Worm (Caenorhabditis elegans) whole organism, young adult: Measurements from ENCODE around the gene B0001.4.
A peak's percentile ranks its signal among the peaks of the same experiment; 100 is the strongest.

ENCODE experiments used
- C17E4.6 ChIP-seq: fragments of 200-800 bp; sonication (Bioruptor generic); IDR thresholded peaks from 2 replicates; pipeline ENCODE4 v1.3.6; 2022; ENCODE audit warnings: missing genetic modification reagents, missing genetic modification characterization, missing compliant biosample characterization
- F10E7.11 ChIP-seq: sonication (generic microtip); optimal IDR thresholded peaks from 2 replicates; lab custom pipeline; 2017; ENCODE audit warnings: mild to moderate bottlenecking, missing genetic modification characterization, moderate library complexity, missing compliant biosample characterization
- F22D6.2 ChIP-seq: sonication (generic microtip); optimal IDR thresholded peaks from 2 replicates; lab custom pipeline; 2016; ENCODE audit warnings: mild to moderate bottlenecking, missing genetic modification characterization, missing compliant biosample characterization
- F37B4.10 ChIP-seq: fragments of 200-800 bp; sonication (Bioruptor generic); IDR thresholded peaks from 2 replicates; pipeline ENCODE4 v1.3.6; 2022; ENCODE audit warnings: missing genetic modification characterization, missing compliant biosample characterization
- F39B2.1 ChIP-seq: fragments of 200-800 bp; sonication (Bioruptor generic); IDR thresholded peaks from 2 replicates; pipeline ENCODE4 v1.3.6; 2022; ENCODE audit warnings: missing genetic modification reagents, missing genetic modification characterization, missing compliant biosample characterization
- F57C9.4 ChIP-seq: sonication (generic microtip); optimal IDR thresholded peaks from 2 replicates; lab custom pipeline; 2017; ENCODE audit warnings: mild to moderate bottlenecking, missing genetic modification characterization, missing compliant biosample characterization
- Y53G8AR.9 ChIP-seq: fragments of 200-800 bp; sonication (Bioruptor generic); conservative IDR thresholded peaks from 2 replicates; pipeline ENCODE4 v1.3.6; 2022; ENCODE audit warnings: missing genetic modification reagents, missing genetic modification characterization, missing compliant biosample characterization
- Y67H2A.10 ChIP-seq: fragments of 200-800 bp; sonication (Bioruptor generic); conservative IDR thresholded peaks from 2 replicates; pipeline ENCODE4 v1.3.6; 2022; ENCODE audit warnings: missing genetic modification reagents, missing genetic modification characterization, missing compliant biosample characterization
- ZK185.1 ChIP-seq: sonication (generic microtip); optimal IDR thresholded peaks from 2 replicates; lab custom pipeline; 2016; ENCODE audit warnings: mild to moderate bottlenecking, missing genetic modification characterization, missing compliant biosample characterization; ENCODE audit not compliant: poor library complexity, severe bottlenecking
- ama-1 ChIP-seq, 3 experiments: fragments of 150-350 bp in 1 of 3; sonication (generic microtip) in 2 of 3; optimal IDR thresholded peaks; 2 replicates each; lab custom pipeline; 2014 to 2018; ENCODE audit warnings: missing biosample characterization in 2 of 3, missing genetic modification characterization in 2 of 3, missing genetic modification reagents in 2 of 3
- attf-6 ChIP-seq: fragments of 200-800 bp; sonication (Bioruptor generic); IDR thresholded peaks from 2 replicates; pipeline ENCODE4 v1.3.6; 2022; ENCODE audit warnings: missing genetic modification reagents, missing genetic modification characterization, missing compliant biosample characterization
- ccch-3 ChIP-seq: fragments of 200-800 bp; sonication (Bioruptor generic); optimal IDR thresholded peaks from 2 replicates; lab custom pipeline; 2018; ENCODE audit warnings: mild to moderate bottlenecking, missing genetic modification characterization, missing compliant biosample characterization
- cebp-1 ChIP-seq, 2 experiments: fragments of 200-800 bp in 1 of 2; sonication (Bioruptor generic) in 1 of 2; sonication (generic microtip) in 1 of 2; IDR thresholded peaks in 1 of 2; optimal IDR thresholded peaks in 1 of 2; 2 replicates each; pipeline versions ENCODE4 v1.3.6 to Lab custom; 2017 to 2022; ENCODE audit warnings: missing compliant biosample characterization in 2 of 2, missing genetic modification characterization in 2 of 2, mild to moderate bottlenecking in 1 of 2, missing genetic modification reagents in 1 of 2, moderate library complexity in 1 of 2
- ceh-100 ChIP-seq: fragments of 200-800 bp; sonication (Bioruptor generic); IDR thresholded peaks from 2 replicates; pipeline ENCODE4 v1.3.6; 2022; ENCODE audit warnings: missing genetic modification reagents, missing genetic modification characterization, missing compliant biosample characterization
- egrh-3 ChIP-seq: fragments of 200-800 bp; sonication (Bioruptor generic); IDR thresholded peaks from 2 replicates; pipeline ENCODE4 v1.3.6; 2022; ENCODE audit warnings: missing genetic modification reagents, missing genetic modification characterization, missing compliant biosample characterization
- ekl-4 ChIP-seq: fragments of 200-800 bp; sonication (Bioruptor generic); IDR thresholded peaks from 2 replicates; pipeline ENCODE4 v1.3.6; 2022; ENCODE audit warnings: missing genetic modification reagents, missing genetic modification characterization, missing compliant biosample characterization
- ets-4 ChIP-seq: fragments of 200-800 bp; sonication (Bioruptor generic); optimal IDR thresholded peaks from 2 replicates; lab custom pipeline; 2018; ENCODE audit warnings: mild to moderate bottlenecking, missing genetic modification characterization, missing compliant biosample characterization
- fkh-3 ChIP-seq: sonication (generic microtip); optimal IDR thresholded peaks from 2 replicates; lab custom pipeline; 2016; ENCODE audit warnings: mild to moderate bottlenecking, missing genetic modification characterization, missing compliant biosample characterization
- gei-17 ChIP-seq: fragments of 200-800 bp; sonication (Bioruptor generic); optimal IDR thresholded peaks from 2 replicates; lab custom pipeline; 2018; ENCODE audit warnings: mild to moderate bottlenecking, missing genetic modification characterization, missing compliant biosample characterization
- him-1 ChIP-seq: sonication (generic microtip); optimal IDR thresholded peaks from 2 replicates; lab custom pipeline; 2016; ENCODE audit warnings: missing genotype, missing genetic modification reagents, missing genetic modification characterization, missing compliant biosample characterization
- hlh-12 ChIP-seq: sonication (generic microtip); optimal IDR thresholded peaks from 2 replicates; lab custom pipeline; 2016; ENCODE audit warnings: missing genetic modification characterization, missing compliant biosample characterization
- hrde-1 ChIP-seq: sonication (generic microtip); optimal IDR thresholded peaks from 2 replicates; lab custom pipeline; 2016; ENCODE audit warnings: missing genetic modification characterization, mild to moderate bottlenecking, missing compliant biosample characterization, moderate library complexity, missing genotype, missing genetic modification reagents, borderline replicate concordance
- hsf-1 ChIP-seq: fragments of 200-800 bp; sonication (Bioruptor generic); IDR thresholded peaks from 2 replicates; pipeline ENCODE4 v1.3.6; 2022; ENCODE audit warnings: missing genetic modification reagents, missing genetic modification characterization, missing compliant biosample characterization
- let-526 ChIP-seq: fragments of 200-800 bp; sonication (Bioruptor generic); IDR thresholded peaks from 2 replicates; pipeline ENCODE4 v1.3.6; 2022; ENCODE audit warnings: missing genetic modification reagents, missing genetic modification characterization, missing compliant biosample characterization
- mcd-1 ChIP-seq: fragments of 200-800 bp; sonication (Bioruptor generic); IDR thresholded peaks from 2 replicates; pipeline ENCODE4 v1.3.6; 2022; ENCODE audit warnings: missing genetic modification reagents, missing genetic modification characterization, missing compliant biosample characterization
- nfya-1 ChIP-seq: sonication (generic microtip); optimal IDR thresholded peaks from 2 replicates; lab custom pipeline; 2017; ENCODE audit warnings: antibody characterized with exemption, missing compliant biosample characterization, missing genetic modification characterization, borderline replicate concordance; ENCODE audit not compliant: insufficient read depth
- nfyb-1 ChIP-seq: fragments of 200-800 bp; sonication (Bioruptor generic); IDR thresholded peaks from 2 replicates; pipeline ENCODE4 v1.3.6; 2022; ENCODE audit warnings: missing genetic modification reagents, missing genetic modification characterization, missing compliant biosample characterization
- nhr-27 ChIP-seq: fragments of 200-800 bp; sonication (Bioruptor generic); optimal IDR thresholded peaks from 2 replicates; lab custom pipeline; 2018; ENCODE audit warnings: mild to moderate bottlenecking, missing genetic modification characterization, moderate library complexity, missing compliant biosample characterization
- repo-1 ChIP-seq: sonication (generic microtip); optimal IDR thresholded peaks from 2 replicates; lab custom pipeline; 2017; ENCODE audit warnings: mild to moderate bottlenecking, missing genetic modification characterization, missing compliant biosample characterization
- rpc-1 ChIP-seq, 2 experiments: fragments of 150-350 bp in 1 of 2; sonication (generic microtip) in 1 of 2; optimal IDR thresholded peaks; 2 replicates each; lab custom pipeline; 2014 to 2018; ENCODE audit warnings: missing biosample characterization in 1 of 2, missing genetic modification characterization in 1 of 2, missing genetic modification reagents in 1 of 2, missing genotype in 1 of 2
- sea-2 ChIP-seq: fragments of 200-800 bp; sonication (Bioruptor generic); IDR thresholded peaks from 2 replicates; pipeline ENCODE4 v1.3.6; 2022; ENCODE audit warnings: missing genetic modification characterization, missing compliant biosample characterization
- snpc-1.1 ChIP-seq: sonication (generic microtip); optimal IDR thresholded peaks from 2 replicates; lab custom pipeline; 2017; ENCODE audit warnings: missing genetic modification characterization, mild to moderate bottlenecking, missing compliant biosample characterization, antibody characterized with exemption, moderate library complexity, missing genotype, missing genetic modification reagents; ENCODE audit not compliant: insufficient read depth
- snpc-1.3 ChIP-seq: sonication (generic microtip); optimal IDR thresholded peaks from 2 replicates; lab custom pipeline; 2017; ENCODE audit warnings: missing genetic modification characterization, mild to moderate bottlenecking, missing compliant biosample characterization, antibody characterized with exemption, moderate library complexity, missing genotype, missing genetic modification reagents; ENCODE audit not compliant: insufficient read depth
- snpc-4 ChIP-seq, 5 experiments: fragments of 150-350 bp in 1 of 5; sonication (generic microtip) in 4 of 5; optimal IDR thresholded peaks; 2 replicates each; lab custom pipeline; 2014 to 2018; ENCODE audit warnings: missing genetic modification characterization in 5 of 5, missing biosample characterization in 3 of 5, antibody characterized with exemption in 2 of 5, mild to moderate bottlenecking in 2 of 5, missing compliant biosample characterization in 2 of 5, missing genotype in 2 of 5, moderate library complexity in 2 of 5, missing genetic modification reagents in 1 of 5
- somi-1 ChIP-seq: fragments of 200-800 bp; sonication (Bioruptor generic); optimal IDR thresholded peaks from 2 replicates; lab custom pipeline; 2018; ENCODE audit warnings: mild to moderate bottlenecking, missing genetic modification characterization, missing compliant biosample characterization
- unc-130 ChIP-seq: sonication (generic microtip); optimal IDR thresholded peaks from 2 replicates; lab custom pipeline; 2016; ENCODE audit warnings: missing genetic modification reagents, missing genetic modification characterization, missing compliant biosample characterization
- unc-62 ChIP-seq: fragments of 150-350 bp; optimal IDR thresholded peaks from 2 replicates; lab custom pipeline; 2014; ENCODE audit warnings: missing biosample characterization, missing genetic modification reagents, missing genetic modification characterization
- zfh-2 ChIP-seq: fragments of 200-800 bp; sonication (Bioruptor generic); conservative IDR thresholded peaks from 2 replicates; pipeline ENCODE4 v1.3.6; 2022; ENCODE audit warnings: missing genetic modification reagents, missing genetic modification characterization, missing compliant biosample characterization
- ztf-18 ChIP-seq: sonication (generic microtip); optimal IDR thresholded peaks from 2 replicates; lab custom pipeline; 2016; ENCODE audit warnings: missing genotype, mild to moderate bottlenecking, missing genetic modification characterization, missing compliant biosample characterization
- ztf-22 ChIP-seq: fragments of 200-800 bp; sonication (Bioruptor generic); optimal IDR thresholded peaks from 2 replicates; lab custom pipeline; 2018; ENCODE audit warnings: mild to moderate bottlenecking, missing genetic modification characterization, moderate library complexity, missing compliant biosample characterization
- ztf-25 ChIP-seq: fragments of 200-800 bp; sonication (Bioruptor generic); IDR thresholded peaks from 2 replicates; pipeline ENCODE4 v1.3.6; 2022; ENCODE audit warnings: missing genetic modification reagents, missing genetic modification characterization, missing compliant biosample characterization
- ztf-26 ChIP-seq: sonication (generic microtip); optimal IDR thresholded peaks from 2 replicates; lab custom pipeline; 2017; ENCODE audit warnings: missing genetic modification characterization, missing compliant biosample characterization
- ztf-28 ChIP-seq: fragments of 200-800 bp; sonication (Bioruptor generic); IDR thresholded peaks from 2 replicates; pipeline ENCODE4 v1.3.6; 2022; ENCODE audit warnings: missing genetic modification reagents, missing genetic modification characterization, missing compliant biosample characterization
- ztf-6 ChIP-seq: fragments of 200-800 bp; sonication (Bioruptor generic); IDR thresholded peaks from 2 replicates; pipeline ENCODE4 v1.3.6; 2022; ENCODE audit warnings: missing genetic modification reagents, missing genetic modification characterization, missing compliant biosample characterization

The B0001.4 gene

ce11 chrIV:12124314-12125084 lies 13.5 kb downstream of the B0001.4 start, which contains the start of gene dhhc-6:
Gene dhhc-6, plus strand, starts transcription at chrIV:12124952.
- TF ChIP-seq cebp-1 (GFP tag; IDR thresholded peaks at IDR 0.05; lab: Robert Waterston, UW) (no peak), cebp-1 (tag; optimal IDR thresholded peaks at IDR 0.05; lab: Kevin White, UChicago) (peak; percentile 6), Y53G8AR.9 (0 out of 2 replicates have a peak, but pooled peaks have one; percentile 18), unc-62 (GFP tag; lab: Kevin White, UChicago) (no peak), hlh-12 (no peak), rpc-1 (optimal IDR thresholded peaks at IDR 0.05; lab: Kevin White, UChicago) (no peak), rpc-1 (tag; optimal IDR thresholded peaks at IDR 0.05; lab: Kevin White, UChicago) (no peak), sea-2 (GFP tag; lab: Robert Waterston, UW) (no peak), F57C9.4 (no peak), ztf-25 (GFP tag; lab: Robert Waterston, UW) (no peak), let-526 (GFP tag; lab: Robert Waterston, UW) (no peak), ama-1 (optimal IDR thresholded peaks at IDR 0.05; lab: Kevin White, UChicago) (no peak), ama-1 (GFP tag; optimal IDR thresholded peaks at IDR 0.05; lab: Kevin White, UChicago) (peak in 1 of 2 experiments; percentile 40), ztf-6 (GFP tag; lab: Robert Waterston, UW) (no peak), ets-4 (GFP tag; lab: Kevin White, UChicago) (no peak), attf-6 (GFP tag; lab: Robert Waterston, UW) (0 out of 2 replicates have a peak, but pooled peaks have one; percentile 43), ztf-28 (no peak), nfya-1 (no peak), repo-1 (no peak), fkh-3 (tag; lab: Kevin White, UChicago) (no peak), snpc-1.1 (no peak), mcd-1 (GFP tag; lab: Robert Waterston, UW) (no peak), ccch-3 (no peak), F37B4.10 (GFP tag; lab: Robert Waterston, UW) (no peak), nfyb-1 (GFP tag; lab: Robert Waterston, UW) (no peak), ceh-100 (GFP tag; lab: Robert Waterston, UW) (no peak), gei-17 (no peak), him-1 (no peak), hrde-1 (tag; lab: Kevin White, UChicago) (peak; percentile 40), hsf-1 (0 out of 2 replicates have a peak, but pooled peaks have one; percentile 30), ZK185.1 (no peak), somi-1 (GFP tag; lab: Kevin White, UChicago) (no peak), egrh-3 (peak; percentile 56; the same call in 1 of the 2 replicates), zfh-2 (GFP tag; lab: Robert Waterston, UW) (peak; percentile 70), ztf-22 (no peak), F39B2.1 (GFP tag; lab: Robert Waterston, UW) (no peak), F10E7.11 (tag; lab: Kevin White, UChicago) (no peak), unc-130 (GFP tag; lab: Kevin White, UChicago) (no peak), Y67H2A.10 (GFP tag; lab: Robert Waterston, UW) (no peak), ztf-26 (no peak), nhr-27 (tag; lab: Kevin White, UChicago) (no peak), ekl-4 (GFP tag; lab: Robert Waterston, UW) (0 out of 2 replicates have a peak, but pooled peaks have one; percentile 27), C17E4.6 (GFP tag; lab: Robert Waterston, UW) (no peak), snpc-4 (GFP tag; optimal IDR thresholded peaks at IDR 0.05; lab: Kevin White, UChicago) (no peak), snpc-4 (tag; optimal IDR thresholded peaks at IDR 0.05; lab: Kevin White, UChicago) (peak in 1 of 4 experiments; percentile 19), ztf-18 (no peak), F22D6.2 (tag; lab: Kevin White, UChicago) (no peak), snpc-1.3 (tag; lab: Kevin White, UChicago) (no peak)
